Worm (Caenorhabditis elegans) whole organism, L1 larva: ENCODE results near the gene ZK673.6.
A peak's percentile ranks its signal among the peaks of the same experiment; 100 is the strongest.

ENCODE experiments used
- C04F5.9 ChIP-seq: sonication (generic microtip); optimal IDR thresholded peaks from 2 replicates; lab custom pipeline; 2016; ENCODE audit warnings: missing genetic modification characterization, missing compliant biosample characterization
- C34B4.2 ChIP-seq: sonication (generic microtip); optimal IDR thresholded peaks from 2 replicates; lab custom pipeline; 2017; ENCODE audit warnings: mild to moderate bottlenecking, missing genetic modification characterization, missing compliant biosample characterization
- Y116A8C.19 ChIP-seq: sonication (generic microtip); optimal IDR thresholded peaks from 2 replicates; lab custom pipeline; 2016; ENCODE audit warnings: missing compliant biosample characterization, missing genetic modification characterization, borderline replicate concordance
- aha-1 ChIP-seq: fragments of 150-350 bp; optimal IDR thresholded peaks from 2 replicates; lab custom pipeline; 2014; ENCODE audit warnings: missing biosample characterization, missing genetic modification characterization
- ama-1 ChIP-seq: fragments of 150-350 bp; optimal IDR thresholded peaks from 2 replicates; lab custom pipeline; 2014
- blmp-1 ChIP-seq: fragments of 150-350 bp; optimal IDR thresholded peaks from 2 replicates; lab custom pipeline; 2014; ENCODE audit warnings: missing biosample characterization, missing genetic modification characterization
- ceh-63 ChIP-seq: fragments of 200-800 bp; sonication (Bioruptor generic); optimal IDR thresholded peaks from 2 replicates; lab custom pipeline; 2018; ENCODE audit warnings: mild to moderate bottlenecking, missing genetic modification characterization, missing compliant biosample characterization
- ceh-8 ChIP-seq: fragments of 200-800 bp; sonication (Bioruptor generic); optimal IDR thresholded peaks from 2 replicates; lab custom pipeline; 2018; ENCODE audit warnings: mild to moderate bottlenecking, missing genetic modification characterization, moderate library complexity, missing compliant biosample characterization
- ceh-90 ChIP-seq: sonication (generic microtip); optimal IDR thresholded peaks from 2 replicates; lab custom pipeline; 2016; ENCODE audit warnings: missing genetic modification characterization, missing compliant biosample characterization
- dsc-1 ChIP-seq: sonication (generic microtip); optimal IDR thresholded peaks from 2 replicates; lab custom pipeline; 2016; ENCODE audit warnings: mild to moderate bottlenecking, missing genetic modification characterization, missing compliant biosample characterization
- efl-1 ChIP-seq, 4 experiments: fragments of 150-350 bp; optimal IDR thresholded peaks in 3 of 4; peaks in 1 of 4; 1 replicate in 1 of 4; 2 replicates in 3 of 4; lab custom pipeline; 2014; ENCODE audit warnings: missing biosample characterization in 2 of 4, missing genetic modification characterization in 2 of 4, missing genetic modification reagents in 2 of 4
- efl-3 ChIP-seq: fragments of 200-800 bp; sonication (Bioruptor generic); optimal IDR thresholded peaks from 2 replicates; lab custom pipeline; 2018; ENCODE audit warnings: mild to moderate bottlenecking, missing genetic modification characterization, missing compliant biosample characterization
- egl-13 ChIP-seq: sonication (generic microtip); optimal IDR thresholded peaks from 2 replicates; lab custom pipeline; 2016; ENCODE audit warnings: missing genotype, missing genetic modification reagents, missing genetic modification characterization, missing compliant biosample characterization
- elt-2 ChIP-seq: sonication (generic microtip); optimal IDR thresholded peaks from 2 replicates; lab custom pipeline; 2016; ENCODE audit warnings: missing genetic modification characterization, mild to moderate bottlenecking, inconsistent platforms, missing compliant biosample characterization, missing genetic modification reagents
- fkh-4 ChIP-seq: sonication (generic microtip); optimal IDR thresholded peaks from 2 replicates; lab custom pipeline; 2016; ENCODE audit warnings: missing compliant biosample characterization, missing genetic modification characterization, borderline replicate concordance
- fkh-8 ChIP-seq: sonication (generic microtip); optimal IDR thresholded peaks from 2 replicates; lab custom pipeline; 2016; ENCODE audit warnings: mild to moderate bottlenecking, missing genetic modification characterization, missing compliant biosample characterization
- fos-1 ChIP-seq: fragments of 150-350 bp; optimal IDR thresholded peaks from 2 replicates; lab custom pipeline; 2014; ENCODE audit warnings: missing biosample characterization, missing genetic modification characterization
- hpl-2 ChIP-seq: fragments of 150-350 bp; optimal IDR thresholded peaks from 2 replicates; lab custom pipeline; 2014; ENCODE audit warnings: missing biosample characterization, missing genetic modification reagents, missing genetic modification characterization
- irx-1 ChIP-seq: sonication (generic microtip); optimal IDR thresholded peaks from 2 replicates; lab custom pipeline; 2016; ENCODE audit warnings: missing genetic modification characterization, missing compliant biosample characterization
- lin-15B ChIP-seq: fragments of 150-350 bp; sonication (generic microtip); optimal IDR thresholded peaks from 3 replicates; lab custom pipeline; 2014; ENCODE audit warnings: missing biosample characterization, missing genetic modification characterization
- lin-35 ChIP-seq, 2 experiments: fragments of 150-350 bp; optimal IDR thresholded peaks; 2 replicates each; lab custom pipeline; 2014; ENCODE audit warnings: missing biosample characterization in 2 of 2, missing genetic modification characterization in 2 of 2, missing genetic modification reagents in 2 of 2
- lir-3 ChIP-seq: sonication (generic microtip); optimal IDR thresholded peaks from 2 replicates; lab custom pipeline; 2016; ENCODE audit warnings: mild to moderate bottlenecking, missing genetic modification characterization, moderate library complexity, missing compliant biosample characterization; ENCODE audit not compliant: poor library complexity
- lsy-2 ChIP-seq, 2 experiments: fragments of 150-350 bp; optimal IDR thresholded peaks; 2 replicates each; lab custom pipeline; 2014; ENCODE audit warnings: missing biosample characterization in 2 of 2, missing genetic modification characterization in 2 of 2
- mef-2 ChIP-seq: fragments of 150-350 bp; optimal IDR thresholded peaks from 2 replicates; lab custom pipeline; 2014; ENCODE audit warnings: missing biosample characterization, missing genetic modification characterization
- nhr-12 ChIP-seq: sonication (generic microtip); optimal IDR thresholded peaks from 2 replicates; lab custom pipeline; 2017; ENCODE audit warnings: missing biosample characterization, missing genetic modification characterization
- nhr-47 ChIP-seq: sonication (generic microtip); optimal IDR thresholded peaks from 2 replicates; lab custom pipeline; 2016; ENCODE audit warnings: mild to moderate bottlenecking, missing genetic modification characterization, moderate library complexity, missing compliant biosample characterization
- nhr-71 ChIP-seq: sonication (generic microtip); optimal IDR thresholded peaks from 2 replicates; lab custom pipeline; 2016; ENCODE audit warnings: mild to moderate bottlenecking, missing genetic modification characterization, moderate library complexity, missing compliant biosample characterization
- nhr-76 ChIP-seq: sonication (generic microtip); optimal IDR thresholded peaks from 2 replicates; lab custom pipeline; 2017; ENCODE audit warnings: missing biosample characterization, missing genetic modification characterization
- nhr-77 ChIP-seq: fragments of 150-350 bp; optimal IDR thresholded peaks from 2 replicates; lab custom pipeline; 2014; ENCODE audit warnings: missing biosample characterization, missing genetic modification characterization
- nhr-84 ChIP-seq: sonication (generic microtip); optimal IDR thresholded peaks from 2 replicates; lab custom pipeline; 2017; ENCODE audit warnings: missing biosample characterization, missing genetic modification characterization
- nhr-85 ChIP-seq: sonication (generic microtip); peaks from one replicate; lab custom pipeline; 2016; ENCODE audit warnings: missing genetic modification characterization, inconsistent platforms, missing compliant biosample characterization
- nhr-90 ChIP-seq: sonication (generic microtip); optimal IDR thresholded peaks from 2 replicates; lab custom pipeline; 2016; ENCODE audit warnings: mild to moderate bottlenecking, missing genetic modification characterization, missing compliant biosample characterization; ENCODE audit not compliant: poor library complexity
- snpc-4 ChIP-seq: fragments of 150-350 bp; optimal IDR thresholded peaks from 2 replicates; lab custom pipeline; 2014; ENCODE audit warnings: missing biosample characterization, missing genetic modification characterization
- snu-23 ChIP-seq: sonication (generic microtip); optimal IDR thresholded peaks from 2 replicates; lab custom pipeline; 2016; ENCODE audit warnings: missing genetic modification characterization, missing compliant biosample characterization
- sox-4 ChIP-seq: sonication (generic microtip); optimal IDR thresholded peaks from 2 replicates; lab custom pipeline; 2016; ENCODE audit warnings: missing genetic modification characterization, missing compliant biosample characterization
- tbx-2 ChIP-seq: sonication (generic microtip); optimal IDR thresholded peaks from 2 replicates; lab custom pipeline; 2016; ENCODE audit warnings: missing genetic modification characterization, missing compliant biosample characterization
- unc-130 ChIP-seq: fragments of 150-350 bp; optimal IDR thresholded peaks from 2 replicates; lab custom pipeline; 2017; ENCODE audit warnings: missing biosample characterization, missing genetic modification characterization, inconsistent platforms
- unc-62 ChIP-seq: fragments of 150-350 bp; optimal IDR thresholded peaks from 2 replicates; lab custom pipeline; 2014; ENCODE audit warnings: missing biosample characterization, missing genetic modification reagents, missing genetic modification characterization
- xbp-1 ChIP-seq: sonication (generic microtip); optimal IDR thresholded peaks from 2 replicates; lab custom pipeline; 2016; ENCODE audit warnings: missing genetic modification characterization, missing compliant biosample characterization
- zag-1 ChIP-seq: fragments of 150-350 bp; optimal IDR thresholded peaks from 2 replicates; lab custom pipeline; 2014; ENCODE audit warnings: missing biosample characterization, missing genetic modification characterization
- ztf-11 ChIP-seq, 2 experiments: sonication (generic microtip); optimal IDR thresholded peaks; 2 replicates each; lab custom pipeline; 2016 to 2017; ENCODE audit warnings: missing genetic modification characterization in 2 of 2, missing biosample characterization in 1 of 2, missing compliant biosample characterization in 1 of 2
- ztf-4 ChIP-seq: fragments of 150-350 bp; optimal IDR thresholded peaks from 2 replicates; lab custom pipeline; 2014; ENCODE audit warnings: missing biosample characterization, missing genetic modification characterization

Gene ZK673.6

ce11 chrII:10456979-10457378, 7.2 kb downstream of the ZK673.6 start, which contains the start of gene ZK673.11:
TSS of gene ZK673.11 (plus strand) at chrII:10457279.
- TF ChIP-seq nhr-47 (tag; lab: Kevin White, UChicago) (no peak), irx-1 (tag; lab: Kevin White, UChicago) (no peak), ztf-11 (tag; optimal IDR thresholded peaks at IDR 0.05; lab: Kevin White, UChicago) (no peak), ceh-8 (GFP tag; lab: Kevin White, UChicago) (no peak), lsy-2 (tag; optimal IDR thresholded peaks at IDR 0.05; lab: Kevin White, UChicago) (no peak), C34B4.2 (tag; lab: Kevin White, UChicago) (no peak), ceh-90 (no peak)

- TF ChIP-seq aha-1 (tag; lab: Kevin White, UChicago) (no peak), C04F5.9 (no peak), ceh-63 (GFP tag; lab: Kevin White, UChicago) (no peak), nhr-12 (tag; lab: Kevin White, UChicago) (no peak), nhr-85 (tag; lab: Kevin White, UChicago) (no peak), nhr-77 (tag; lab: Kevin White, UChicago) (no peak), sox-4 (no peak), zag-1 (tag; lab: Kevin White, UChicago) (no peak), fkh-8 (tag; lab: Kevin White, UChicago) (no peak), ztf-4 (tag; lab: Kevin White, UChicago) (no peak), dsc-1 (tag; lab: Kevin White, UChicago) (no peak), egl-13 (no peak), fos-1 (no peak), nhr-84 (tag; lab: Kevin White, UChicago) (no peak), lsy-2 (tag; optimal IDR thresholded peaks at IDR 0.05; lab: Kevin White, UChicago) (no peak)
Observed at ce11 chrII:10452620-10453019, 11.5 kb downstream of the ZK673.6 start, which contains the start of gene ZK673.4. TSS of gene ZK673.4 (plus strand) at chrII:10452920.

- TF ChIP-seq mef-2 (tag; lab: Kevin White, UChicago) (no peak), nhr-90 (peak; percentile 35), snu-23 (GFP tag; lab: Kevin White, UChicago) (peak; percentile 30), efl-1 (optimal IDR thresholded peaks at IDR 0.05; lab: Kevin White, UChicago) (peak in 1 of 2 experiments; percentile 12), efl-1 (GFP tag; optimal IDR thresholded peaks at IDR 0.05 in 1 of 2; lab: Kevin White, UChicago) (peak in 1 of 2 experiments; percentile 18), snpc-4 (no peak), hpl-2 (GFP tag; lab: Kevin White, UChicago) (no peak), xbp-1 (tag; lab: Kevin White, UChicago) (no peak), nhr-85 (tag; lab: Kevin White, UChicago) (peak; percentile 12), nhr-71 (tag; lab: Kevin White, UChicago) (peak; percentile 27), ama-1 (peak; percentile 69), lin-35 (GFP tag; optimal IDR thresholded peaks at IDR 0.05; lab: Kevin White, UChicago) (peak in 1 of 2 experiments; percentile 22), elt-2 (tag; lab: Kevin White, UChicago) (peak; percentile 37), lsy-2 (tag; optimal IDR thresholded peaks at IDR 0.05; lab: Kevin White, UChicago) (peak in 1 of 2 experiments; percentile 18), nhr-76 (tag; lab: Kevin White, UChicago) (no peak), lir-3 (no peak), nhr-47 (tag; lab: Kevin White, UChicago) (peak; percentile 10), blmp-1 (tag; lab: Kevin White, UChicago) (peak; percentile 11), tbx-2 (peak; percentile 11), unc-130 (tag; lab: Kevin White, UChicago) (no peak), lin-15B (tag; lab: Kevin White, UChicago) (no peak)
Observed at ce11 chrII:10450335-10450734, 13.8 kb downstream of the ZK673.6 start.

ce11 chrII:10449707-10450106, 14.4 kb downstream of the ZK673.6 start, which contains the start of gene lin-56:
TSS of gene lin-56 (plus strand) at chrII:10450007.
- no peak for TF ChIP-seq unc-62 (GFP tag; lab: Kevin White, UChicago)
- no peak for TF ChIP-seq nhr-12 (tag; lab: Kevin White, UChicago)
- no peak for TF ChIP-seq Y116A8C.19 (tag; lab: Kevin White, UChicago)
- no peak for TF ChIP-seq efl-3 (GFP tag; lab: Kevin White, UChicago)
- no peak for TF ChIP-seq aha-1 (tag; lab: Kevin White, UChicago)
- no peak for TF ChIP-seq snpc-4
- TF ChIP-seq fkh-4 (tag; lab: Kevin White, UChicago): no peak
- TF ChIP-seq nhr-84 (tag; lab: Kevin White, UChicago): no peak
- no peak for TF ChIP-seq egl-13
- no peak for TF ChIP-seq snu-23 (GFP tag; lab: Kevin White, UChicago)
